Worm (Caenorhabditis elegans): ENCODE results near the gene K08E4.2.

Gene K08E4.2

ce11 chrIV:12035422-12035821 is 21.0 kb downstream of the K08E4.2 start:
- TF ChIP-seq zag-1 (tag; optimal IDR thresholded peaks at IDR 0.05) (no peak), blmp-1 (tag; optimal IDR thresholded peaks at IDR 0.05; ENCODE audit: insufficient read depth) (no peak), dmd-4 (tag; optimal IDR thresholded peaks at IDR 0.05) (no peak), unc-55 (GFP tag; optimal IDR thresholded peaks at IDR 0.05) (no peak), gmeb-1 (tag; optimal IDR thresholded peaks at IDR 0.05) (no peak)

- TF ChIP-seq nhr-129 (tag; optimal IDR thresholded peaks at IDR 0.05), result peak; percentile 13
- TF ChIP-seq unc-62 (GFP tag; optimal IDR thresholded peaks at IDR 0.05), result no peak
- peak; percentile 26 for TF ChIP-seq ama-1 (optimal IDR thresholded peaks at IDR 0.05)
These were observed 21.7 kb downstream of the K08E4.2 start for ce11 chrIV:12034776-12035175.

- TF ChIP-seq C34F6.9 (tag; optimal IDR thresholded peaks at IDR 0.05), result peak; percentile 20
- no peak for TF ChIP-seq zag-1 (tag; optimal IDR thresholded peaks at IDR 0.05)
- TF ChIP-seq lsy-2 (tag; optimal IDR thresholded peaks at IDR 0.05), result peak in 1 of 2 experiments; percentile 20
- TF ChIP-seq nhr-129 (tag; optimal IDR thresholded peaks at IDR 0.05), result peak; percentile 72
- TF ChIP-seq ztf-4 (tag; optimal IDR thresholded peaks at IDR 0.05), result peak; percentile 43
- TF ChIP-seq ztf-11 (tag; optimal IDR thresholded peaks at IDR 0.05), result no peak
These were observed 22.5 kb downstream of the K08E4.2 start, which contains the start of gene sqst-1 for ce11 chrIV:12033985-12034384. sqst-1 (plus strand) TSS chrIV:12034282.

- TF ChIP-seq F13H6.1 (tag; optimal IDR thresholded peaks at IDR 0.05) (peak; percentile 91), sma-3 (GFP tag; optimal IDR thresholded peaks at IDR 0.05) (peak; percentile 92), blmp-1 (tag; optimal IDR thresholded peaks at IDR 0.05; ENCODE audit: insufficient read depth) (peak; percentile 15), snpc-4 (tag; optimal IDR thresholded peaks at IDR 0.05) (no peak), unc-62 (GFP tag; optimal IDR thresholded peaks at IDR 0.05) (no peak), fos-1 (tag; optimal IDR thresholded peaks at IDR 0.05) (peak; percentile 85), nhr-10 (tag; optimal IDR thresholded peaks at IDR 0.05) (no peak), ceh-82 (tag; optimal IDR thresholded peaks at IDR 0.05) (no peak), sma-9 (GFP tag; optimal IDR thresholded peaks at IDR 0.05) (peak; percentile 81), sma-9 (tag; optimal IDR thresholded peaks at IDR 0.05) (no peak), elt-3 (tag; optimal IDR thresholded peaks at IDR 0.05) (no peak), R02D3.7 (tag; optimal IDR thresholded peaks at IDR 0.05) (no peak), mdl-1 (tag; optimal IDR thresholded peaks at IDR 0.05) (peak in 1 of 2 experiments; percentile 55), nhr-237 (tag; optimal IDR thresholded peaks at IDR 0.05) (no peak), nhr-21 (tag; optimal IDR thresholded peaks at IDR 0.05) (peak; percentile 80), nhr-77 (tag; optimal IDR thresholded peaks at IDR 0.05) (no peak), ztf-4 (tag; optimal IDR thresholded peaks at IDR 0.05) (peak; percentile 81), ztf-11 (tag; optimal IDR thresholded peaks at IDR 0.05) (no peak), crh-2 (tag; optimal IDR thresholded peaks at IDR 0.05) (peak; percentile 87), unc-55 (GFP tag; optimal IDR thresholded peaks at IDR 0.05) (peak; percentile 68), nhr-11 (tag; optimal IDR thresholded peaks at IDR 0.05) (no peak), unc-39 (tag; optimal IDR thresholded peaks at IDR 0.05) (no peak), dmd-4 (tag; optimal IDR thresholded peaks at IDR 0.05) (no peak), lsy-2 (tag; optimal IDR thresholded peaks at IDR 0.05) (peak; percentile 52 to 87), C34F6.9 (tag; optimal IDR thresholded peaks at IDR 0.05) (peak; percentile 98), nhr-12 (tag; optimal IDR thresholded peaks at IDR 0.05) (no peak), nhr-25 (tag; optimal IDR thresholded peaks at IDR 0.05) (peak; percentile 89), gmeb-1 (tag; optimal IDR thresholded peaks at IDR 0.05) (peak; percentile 64), nhr-129 (tag; optimal IDR thresholded peaks at IDR 0.05) (peak; percentile 99), mbf-1 (tag; optimal IDR thresholded peaks at IDR 0.05) (no peak), peb-1 (tag; optimal IDR thresholded peaks at IDR 0.05) (no peak), lin-39 (tag; optimal IDR thresholded peaks at IDR 0.05) (no peak), lin-13 (GFP tag; optimal IDR thresholded peaks at IDR 0.05) (peak; percentile 68), ztf-1 (GFP tag; conservative IDR thresholded peaks at IDR 0.05) (no peak), nhr-23 (tag; optimal IDR thresholded peaks at IDR 0.05) (no peak), alr-1 (tag; optimal IDR thresholded peaks at IDR 0.05) (peak; percentile 28), egl-27 (tag; optimal IDR thresholded peaks at IDR 0.05) (peak; percentile 61), zag-1 (tag; optimal IDR thresholded peaks at IDR 0.05) (peak; percentile 28), skn-1 (tag; optimal IDR thresholded peaks at IDR 0.05) (no peak), ZK546.5 (tag; optimal IDR thresholded peaks at IDR 0.05) (no peak), ceh-16 (tag; optimal IDR thresholded peaks at IDR 0.05) (peak; percentile 22), ama-1 (optimal IDR thresholded peaks at IDR 0.05) (peak; percentile 77), elt-1 (tag; optimal IDR thresholded peaks at IDR 0.05) (no peak), nhr-6 (tag; optimal IDR thresholded peaks at IDR 0.05) (peak; percentile 66), Y55F3AM.14 (GFP tag; optimal IDR thresholded peaks at IDR 0.05) (peak; percentile 26), aly-2 (tag; optimal IDR thresholded peaks at IDR 0.05) (no peak), sem-4 (tag; optimal IDR thresholded peaks at IDR 0.05) (peak; percentile 89)
These were observed 24.1 kb downstream of the K08E4.2 start for ce11 chrIV:12032383-12032782.

Data from whole organism, L2 larva.